Worm (Caenorhabditis elegans) whole organism, L3 larva: ENCODE results near the gene F59B1.10.

Experiments
- ama-1 ChIP-seq: fragments of 150-350 bp; optimal IDR thresholded peaks from 2 replicates; lab custom pipeline; 2018
- ceh-16 ChIP-seq: sonication (generic microtip); optimal IDR thresholded peaks from 2 replicates; lab custom pipeline; 2017; ENCODE audit warnings: missing biosample characterization, missing genetic modification characterization
- daf-12 ChIP-seq: fragments of 150-350 bp; optimal IDR thresholded peaks from 2 replicates; lab custom pipeline; 2014; ENCODE audit warnings: missing biosample characterization, missing genetic modification reagents, missing genetic modification characterization
- mdl-1 ChIP-seq: fragments of 150-350 bp; optimal IDR thresholded peaks from 2 replicates; lab custom pipeline; 2014; ENCODE audit warnings: missing biosample characterization, missing genetic modification characterization
- nfya-1 ChIP-seq: sonication (generic microtip); optimal IDR thresholded peaks from 2 replicates; lab custom pipeline; 2017; ENCODE audit warnings: missing genetic modification characterization, mild to moderate bottlenecking, missing compliant biosample characterization, antibody characterized with exemption, moderate library complexity; ENCODE audit not compliant: insufficient read depth
- nhr-25 ChIP-seq: sonication (generic microtip); optimal IDR thresholded peaks from 2 replicates; lab custom pipeline; 2017; ENCODE audit warnings: missing biosample characterization, missing genetic modification characterization
- nhr-28 ChIP-seq: fragments of 150-350 bp; optimal IDR thresholded peaks from 2 replicates; lab custom pipeline; 2014; ENCODE audit warnings: missing biosample characterization, missing genetic modification characterization
- nhr-77 ChIP-seq: fragments of 150-350 bp; optimal IDR thresholded peaks from 2 replicates; lab custom pipeline; 2014; ENCODE audit warnings: missing biosample characterization, missing genetic modification characterization

- TF ChIP-seq nhr-25 = no peak
- no peak for TF ChIP-seq ceh-16 (tag; lab: Kevin White, UChicago)
- TF ChIP-seq nhr-28 (tag; lab: Kevin White, UChicago) = no peak
- TF ChIP-seq mdl-1 (tag; lab: Kevin White, UChicago) = no peak
- TF ChIP-seq ama-1 = no peak
- TF ChIP-seq daf-12 (tag; lab: Kevin White, UChicago) = no peak
- no peak for TF ChIP-seq nhr-77 (tag; lab: Kevin White, UChicago)
- no peak for TF ChIP-seq nfya-1 (tag; lab: Kevin White, UChicago)
These were observed 45.9 kb upstream of the F59B1.10 start for ce11 chrV:3693657-3694056.
